Fruit fly (Drosophila melanogaster) whole organism, adult: ENCODE data around the gene CG32462.
A peak's percentile ranks its signal among the peaks of the same experiment; 100 is the strongest.

Experiments
- CG11617 ChIP-seq: fragments of 200-800 bp; sonication (Bioruptor generic); optimal IDR thresholded peaks from 2 replicates; lab custom pipeline; 2017; ENCODE audit warnings: mild to moderate bottlenecking, missing biosample characterization, missing genetic modification reagents, missing genetic modification characterization
- CG1620 ChIP-seq: fragments of 200-800 bp; sonication (Bioruptor generic); optimal IDR thresholded peaks from 2 replicates; lab custom pipeline; 2016; ENCODE audit warnings: missing biosample characterization, missing genetic modification characterization
- CG5204 ChIP-seq: fragments of 200-800 bp; sonication (Bioruptor generic); optimal IDR thresholded peaks from 2 replicates; lab custom pipeline; 2016; ENCODE audit warnings: missing biosample characterization, missing genetic modification characterization
- Clk ChIP-seq: fragments of 200-800 bp; sonication (Bioruptor generic); optimal IDR thresholded peaks from 2 replicates; lab custom pipeline; 2017; ENCODE audit warnings: missing biosample characterization, missing genetic modification characterization
- bab1 ChIP-seq: fragments of 200-800 bp; sonication (Bioruptor generic); optimal IDR thresholded peaks from 3 replicates; lab custom pipeline; 2019; ENCODE audit warnings: missing biosample characterization, mild to moderate bottlenecking, missing genetic modification characterization, moderate library complexity
- kay ChIP-seq: fragments of 200-800 bp; sonication (Bioruptor generic); peaks from one replicate; lab custom pipeline; 2016; ENCODE audit warnings: missing biosample characterization, missing genetic modification characterization, borderline replicate concordance
- tj ChIP-seq: fragments of 200-800 bp; sonication (Bioruptor generic); optimal IDR thresholded peaks from 3 replicates; lab custom pipeline; 2017; ENCODE audit warnings: missing biosample characterization, mild to moderate bottlenecking, missing genetic modification characterization, moderate library complexity
- toe ChIP-seq: fragments of 200-800 bp; sonication (Bioruptor generic); optimal IDR thresholded peaks from 2 replicates; lab custom pipeline; 2016; ENCODE audit warnings: missing biosample characterization, missing genetic modification characterization

DNA sequence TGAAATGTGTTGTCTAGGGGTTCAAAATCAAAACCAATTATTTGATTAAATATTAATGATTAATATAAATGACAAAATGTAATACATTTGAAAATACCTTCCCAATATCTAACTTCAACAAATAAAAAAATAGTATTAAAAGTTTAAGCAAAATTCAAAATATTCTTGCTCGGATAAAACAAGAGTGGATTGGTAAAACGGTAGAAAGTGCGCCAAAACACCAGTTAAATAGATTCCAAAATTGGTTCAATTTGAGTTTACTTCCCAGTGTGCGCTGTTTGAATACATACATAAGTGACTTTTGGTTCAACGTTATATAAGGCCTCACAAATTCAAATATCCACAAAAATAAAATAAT is 11.7 kb upstream of the CG32462 start:
- TF ChIP-seq CG11617 (GFP tag; lab: Kevin White, UChicago) (peak; percentile 20), CG5204 (GFP tag; lab: Kevin White, UChicago) (no peak), CG1620 (no peak), toe (GFP tag; lab: Kevin White, UChicago) (no peak), kay (GFP tag; lab: Kevin White, UChicago) (peak; percentile 89), Clk (GFP tag; lab: Kevin White, UChicago) (no peak), bab1 (GFP tag; lab: Kevin White, UChicago) (peak; percentile 16), tj (GFP tag; lab: Kevin White, UChicago) (no peak)
